Worm (Caenorhabditis elegans): Measurements from ENCODE around the gene F56D5.6.

The F56D5.6 gene

ce11 chrIV:9386038-9386437 lies 15.7 kb upstream of the F56D5.6 start, which contains the start of gene daf-15 (continued):
- TF ChIP-seq lir-3 (tag; optimal IDR thresholded peaks at IDR 0.05; ENCODE audit: poor library complexity) = no peak
- no peak for TF ChIP-seq zip-4 (GFP tag; optimal IDR thresholded peaks at IDR 0.05)
- TF ChIP-seq nhr-76 (tag; optimal IDR thresholded peaks at IDR 0.05) = no peak
- TF ChIP-seq nhr-19 (GFP tag; conservative IDR thresholded peaks at IDR 0.05) = peak; percentile 35
- TF ChIP-seq fos-1 (tag; optimal IDR thresholded peaks at IDR 0.05) = no peak
- no peak for TF ChIP-seq lin-14 (GFP tag; optimal IDR thresholded peaks at IDR 0.05)
- TF ChIP-seq lin-35 (GFP tag; optimal IDR thresholded peaks at IDR 0.05) = peak; percentile 95 to 98
- TF ChIP-seq Y116A8C.19 (tag; optimal IDR thresholded peaks at IDR 0.05; ENCODE audit: borderline replicate concordance) = no peak
- no peak for TF ChIP-seq elt-2 (tag; optimal IDR thresholded peaks at IDR 0.05)
- TF ChIP-seq ces-1 (GFP tag; optimal IDR thresholded peaks at IDR 0.05) = no peak
- TF ChIP-seq egl-13 (tag; optimal IDR thresholded peaks at IDR 0.05) = peak; percentile 25
- peak; percentile 36 for TF ChIP-seq lin-39 (tag; optimal IDR thresholded peaks at IDR 0.05)
- TF ChIP-seq lin-13 (GFP tag; optimal IDR thresholded peaks at IDR 0.05) = peak; percentile 40
- TF ChIP-seq pag-3 (tag; optimal IDR thresholded peaks at IDR 0.05; ENCODE audit: borderline replicate concordance, insufficient read depth) = no peak
- TF ChIP-seq unc-130 (tag; optimal IDR thresholded peaks at IDR 0.05) = peak; percentile 64
- TF ChIP-seq ceh-8 (GFP tag; optimal IDR thresholded peaks at IDR 0.05) = no peak
- peak; percentile 42 for TF ChIP-seq blmp-1 (tag; optimal IDR thresholded peaks at IDR 0.05)
- TF ChIP-seq fkh-8 (tag; optimal IDR thresholded peaks at IDR 0.05) = peak; percentile 44
- no peak for TF ChIP-seq unc-30 (tag; optimal IDR thresholded peaks at IDR 0.05)
- peak; percentile 5 for TF ChIP-seq aly-2 (tag; optimal IDR thresholded peaks at IDR 0.05)
- TF ChIP-seq nhr-85 (tag) = peak; percentile 80
- TF ChIP-seq C16A3.4 (tag; optimal IDR thresholded peaks at IDR 0.05) = peak; percentile 68

- TF ChIP-seq F16B12.6 (tag; optimal IDR thresholded peaks at IDR 0.05) = no peak
- TF ChIP-seq ces-1 (GFP tag; optimal IDR thresholded peaks at IDR 0.05) = no peak
- no peak for TF ChIP-seq pqm-1 (tag; optimal IDR thresholded peaks at IDR 0.05)
- TF ChIP-seq nhr-84 (tag; optimal IDR thresholded peaks at IDR 0.05) = no peak
- TF ChIP-seq nhr-76 (tag; optimal IDR thresholded peaks at IDR 0.05) = no peak
- no peak for TF ChIP-seq skn-1 (tag; optimal IDR thresholded peaks at IDR 0.05)
- TF ChIP-seq ceh-82 (tag; optimal IDR thresholded peaks at IDR 0.05) = no peak
- no peak for TF ChIP-seq lin-35 (GFP tag; optimal IDR thresholded peaks at IDR 0.05)
- TF ChIP-seq mef-2 (tag; optimal IDR thresholded peaks at IDR 0.05) = no peak
- TF ChIP-seq xbp-1 (tag; optimal IDR thresholded peaks at IDR 0.05) = no peak
- no peak for TF ChIP-seq nhr-90 (tag; optimal IDR thresholded peaks at IDR 0.05; ENCODE audit: poor library complexity)
- TF ChIP-seq elt-3 (tag; optimal IDR thresholded peaks at IDR 0.05) = no peak
- no peak for TF ChIP-seq zip-4 (GFP tag; optimal IDR thresholded peaks at IDR 0.05)
- TF ChIP-seq ets-5 (GFP tag; IDR thresholded peaks at IDR 0.05) = no peak
- TF ChIP-seq tlp-1 (tag; optimal IDR thresholded peaks at IDR 0.05) = no peak
These were observed 5.6 kb upstream of the F56D5.6 start, which contains the start of gene col-121 for ce11 chrIV:9396118-9396517. Gene col-121 (minus strand): TSS chrIV:9396218.

ce11 chrIV:9397278-9397677 lies 4.4 kb upstream of the F56D5.6 start, which contains the start of gene F56D5.3:
Gene F56D5.3 (plus strand): TSS chrIV:9397578.
- TF ChIP-seq pag-3 (tag; optimal IDR thresholded peaks at IDR 0.05; ENCODE audit: borderline replicate concordance, insufficient read depth) (no peak), aly-2 (tag; optimal IDR thresholded peaks at IDR 0.05) (no peak), sox-4 (tag; optimal IDR thresholded peaks at IDR 0.05) (no peak), hpl-2 (GFP tag; optimal IDR thresholded peaks at IDR 0.05) (no peak), egl-13 (tag; optimal IDR thresholded peaks at IDR 0.05) (no peak), ceh-90 (tag; optimal IDR thresholded peaks at IDR 0.05) (no peak), C34B4.2 (tag; optimal IDR thresholded peaks at IDR 0.05) (no peak), ceh-88 (GFP tag; IDR thresholded peaks at IDR 0.05) (no peak), efl-1 (optimal IDR thresholded peaks at IDR 0.05) (no peak), efl-1 (GFP tag; optimal IDR thresholded peaks at IDR 0.05 in 1 of 2) (no peak), dsc-1 (tag; optimal IDR thresholded peaks at IDR 0.05) (no peak), pqm-1 (tag; optimal IDR thresholded peaks at IDR 0.05) (no peak), nhr-237 (tag; optimal IDR thresholded peaks at IDR 0.05) (no peak), elt-3 (tag; optimal IDR thresholded peaks at IDR 0.05) (no peak)

All from whole organism, L1 larva.